Worm (Caenorhabditis elegans): Measurements from ENCODE around the gene EGAP1.1.
A peak's percentile ranks its signal among the peaks of the same experiment; 100 is the strongest.

The EGAP1.1 gene

ce11 chrIII:5958172-5958886 is 21.3 kb upstream of the EGAP1.1 start, which contains the start of the genes nono-1 and nop-1:
Gene nono-1, minus strand, starts transcription at chrIII:5958246.
Gene nop-1, plus strand, starts transcription at chrIII:5958722.
- TF ChIP-seq D2030.7 (GFP tag; IDR thresholded peaks at IDR 0.05) (peak; percentile 33; the same call in 1 of the 2 replicates), cebp-1 (GFP tag; IDR thresholded peaks at IDR 0.05) (no peak), cebp-1 (tag; optimal IDR thresholded peaks at IDR 0.05) (peak; percentile 32), F49E8.2 (tag; optimal IDR thresholded peaks at IDR 0.05; ENCODE audit: insufficient read depth) (peak; percentile 45), attf-5 (GFP tag; optimal IDR thresholded peaks at IDR 0.05) (no peak), die-1 (tag; optimal IDR thresholded peaks at IDR 0.05) (no peak), hmg-1.2 (GFP tag; IDR thresholded peaks at IDR 0.05) (peak; percentile 17; the same call in 1 of the 2 replicates), madf-8 (GFP tag; conservative IDR thresholded peaks at IDR 0.05) (peak; percentile 60), him-1 (tag; optimal IDR thresholded peaks at IDR 0.05) (peak; percentile 33), xnd-1 (tag; optimal IDR thresholded peaks at IDR 0.05) (peak; percentile 74), Y95B8A.8 (GFP tag; IDR thresholded peaks at IDR 0.05) (no peak), F33H1.4 (GFP tag; IDR thresholded peaks at IDR 0.05) (peak; percentile 89), efl-1 (GFP tag; optimal IDR thresholded peaks at IDR 0.05) (peak; percentile 37), madf-6 (GFP tag; IDR thresholded peaks at IDR 0.05) (peak; percentile 87), ceh-91 (GFP tag; IDR thresholded peaks at IDR 0.05) (peak; percentile 49), somi-1 (GFP tag; optimal IDR thresholded peaks at IDR 0.05) (no peak), lsl-1 (GFP tag; optimal IDR thresholded peaks at IDR 0.05) (peak; percentile 88)

- TF ChIP-seq bed-2 (GFP tag; IDR thresholded peaks at IDR 0.05) (peak; percentile 11; the same call in 1 of the 2 replicates), egl-18 (GFP tag; IDR thresholded peaks at IDR 0.05) (no peak), T07F8.4 (tag; optimal IDR thresholded peaks at IDR 0.05) (no peak), F57A8.1 (GFP tag; optimal IDR thresholded peaks at IDR 0.05) (no peak), ztf-25 (GFP tag; IDR thresholded peaks at IDR 0.05) (no peak), attf-3 (GFP tag; conservative IDR thresholded peaks at IDR 0.05) (no peak), madf-10 (tag; optimal IDR thresholded peaks at IDR 0.05) (no peak), egrh-3 (GFP tag; IDR thresholded peaks at IDR 0.05) (peak; percentile 81; the same call in 1 of the 2 replicates), die-1 (tag; optimal IDR thresholded peaks at IDR 0.05) (no peak), mcd-1 (GFP tag; IDR thresholded peaks at IDR 0.05) (peak; percentile 26; the same call in 1 of the 2 replicates), ekl-4 (GFP tag; IDR thresholded peaks at IDR 0.05) (no peak), mes-4 (tag; optimal IDR thresholded peaks at IDR 0.05) (no peak), athp-1 (tag; optimal IDR thresholded peaks at IDR 0.05) (no peak), somi-1 (GFP tag; optimal IDR thresholded peaks at IDR 0.05) (no peak), ceh-58 (GFP tag; IDR thresholded peaks at IDR 0.05) (no peak), zfh-2 (GFP tag; conservative IDR thresholded peaks at IDR 0.05) (peak; percentile 87), F33H1.4 (GFP tag; IDR thresholded peaks at IDR 0.05) (no peak), akir-1 (GFP tag; optimal IDR thresholded peaks at IDR 0.05) (no peak)
Observed at ce11 chrIII:5953913-5954290, 16.9 kb upstream of the EGAP1.1 start.

- TF ChIP-seq fkh-3 (tag; optimal IDR thresholded peaks at IDR 0.05) (no peak), egl-44 (GFP tag; IDR thresholded peaks at IDR 0.05) (no peak), madf-6 (GFP tag; IDR thresholded peaks at IDR 0.05) (0 out of 2 replicates have a peak, but pooled peaks have one; percentile 23), aptf-3 (GFP tag; IDR thresholded peaks at IDR 0.05) (no peak), D2030.7 (GFP tag; IDR thresholded peaks at IDR 0.05) (no peak), tbp1 (GFP tag; optimal IDR thresholded peaks at IDR 0.05) (no peak), mcd-1 (GFP tag; IDR thresholded peaks at IDR 0.05) (no peak; the same call in 1 of the 2 replicates), dpff-1 (tag; optimal IDR thresholded peaks at IDR 0.05) (no peak), let-607 (tag; optimal IDR thresholded peaks at IDR 0.05) (no peak), B0261.1 (tag; optimal IDR thresholded peaks at IDR 0.05) (no peak), nhr-80 (tag; optimal IDR thresholded peaks at IDR 0.05) (no peak), attf-3 (GFP tag; conservative IDR thresholded peaks at IDR 0.05) (no peak), egl-18 (GFP tag; IDR thresholded peaks at IDR 0.05) (0 out of 2 replicates have a peak, but pooled peaks have one; percentile 3), lin-40 (tag; optimal IDR thresholded peaks at IDR 0.05) (no peak), ztf-18 (tag; optimal IDR thresholded peaks at IDR 0.05) (no peak), hmg-1.2 (GFP tag; IDR thresholded peaks at IDR 0.05) (no peak), lag-1 (GFP tag; IDR thresholded peaks at IDR 0.05) (no peak), F33H1.4 (GFP tag; IDR thresholded peaks at IDR 0.05) (no peak)
Observed at ce11 chrIII:5953041-5953912, 16.3 kb upstream of the EGAP1.1 start.
